Worm (Caenorhabditis elegans): ENCODE results near the gene alkb-7.
"Not testable (repeated sequence)": the region's sequence is repeated elsewhere in the genome, so short reads cannot be mapped to it uniquely, and the experiment has no call there.

The alkb-7 gene

ce11 chrII:12764476-12764875 is 23.5 kb downstream of the alkb-7 start:
- TF ChIP-seq lin-15B (tag; optimal IDR thresholded peaks at IDR 0.05) (no peak), tbx-2 (tag; optimal IDR thresholded peaks at IDR 0.05) (no peak), snu-23 (GFP tag; optimal IDR thresholded peaks at IDR 0.05) (no peak), pax-3 (tag; optimal IDR thresholded peaks at IDR 0.05) (no peak), lin-39 (tag; optimal IDR thresholded peaks at IDR 0.05) (no peak), zip-4 (GFP tag; optimal IDR thresholded peaks at IDR 0.05) (no peak), pqm-1 (tag; optimal IDR thresholded peaks at IDR 0.05) (no peak)

ce11 chrII:12760497-12760896 is 27.5 kb downstream of the alkb-7 start, which contains the start of gene cnp-2:
cnp-2 (plus strand) TSS chrII:12760797.
- TF ChIP-seq tlp-1 (tag; optimal IDR thresholded peaks at IDR 0.05) (no peak), ztf-4 (tag; optimal IDR thresholded peaks at IDR 0.05) (no peak), pag-3 (tag; optimal IDR thresholded peaks at IDR 0.05; ENCODE audit: borderline replicate concordance, insufficient read depth) (no peak), ets-5 (GFP tag; IDR thresholded peaks at IDR 0.05) (no peak), fkh-4 (tag; optimal IDR thresholded peaks at IDR 0.05; ENCODE audit: borderline replicate concordance) (no peak), dsc-1 (tag; optimal IDR thresholded peaks at IDR 0.05) (no peak), ceh-88 (GFP tag; IDR thresholded peaks at IDR 0.05) (no peak), mdl-1 (tag; optimal IDR thresholded peaks at IDR 0.05) (no peak), jun-1 (tag; optimal IDR thresholded peaks at IDR 0.05) (no peak), nhr-90 (tag; optimal IDR thresholded peaks at IDR 0.05; ENCODE audit: poor library complexity) (no peak), nhr-20 (tag; optimal IDR thresholded peaks at IDR 0.05) (no peak), swsn-7 (tag; optimal IDR thresholded peaks at IDR 0.05) (no peak), egl-13 (tag; optimal IDR thresholded peaks at IDR 0.05) (no peak), sptf-1 (tag; optimal IDR thresholded peaks at IDR 0.05) (no peak), ceh-63 (GFP tag; optimal IDR thresholded peaks at IDR 0.05) (no peak), Y116A8C.19 (tag; optimal IDR thresholded peaks at IDR 0.05; ENCODE audit: borderline replicate concordance) (no peak), mab-9 (GFP tag; IDR thresholded peaks at IDR 0.05) (no peak), F16B12.6 (tag; optimal IDR thresholded peaks at IDR 0.05) (no peak), dpl-1 (GFP tag; optimal IDR thresholded peaks at IDR 0.05) (no peak)

ce11 chrII:12756180-12756579 is 31.8 kb downstream of the alkb-7 start, which contains the start of the genes Y46G5A.7 and Y46G5A.8:
Y46G5A.7 (minus strand) TSS chrII:12756332.
Y46G5A.8 (plus strand) TSS chrII:12756338.
- TF ChIP-seq ztf-4 (tag; optimal IDR thresholded peaks at IDR 0.05), result no peak
- TF ChIP-seq nhr-84 (tag; optimal IDR thresholded peaks at IDR 0.05), result no peak
- no peak for TF ChIP-seq C04F5.9 (tag; optimal IDR thresholded peaks at IDR 0.05)
- TF ChIP-seq fkh-10 (GFP tag; optimal IDR thresholded peaks at IDR 0.05), result no peak
- no peak for TF ChIP-seq ets-5 (GFP tag; IDR thresholded peaks at IDR 0.05)

DNA sequence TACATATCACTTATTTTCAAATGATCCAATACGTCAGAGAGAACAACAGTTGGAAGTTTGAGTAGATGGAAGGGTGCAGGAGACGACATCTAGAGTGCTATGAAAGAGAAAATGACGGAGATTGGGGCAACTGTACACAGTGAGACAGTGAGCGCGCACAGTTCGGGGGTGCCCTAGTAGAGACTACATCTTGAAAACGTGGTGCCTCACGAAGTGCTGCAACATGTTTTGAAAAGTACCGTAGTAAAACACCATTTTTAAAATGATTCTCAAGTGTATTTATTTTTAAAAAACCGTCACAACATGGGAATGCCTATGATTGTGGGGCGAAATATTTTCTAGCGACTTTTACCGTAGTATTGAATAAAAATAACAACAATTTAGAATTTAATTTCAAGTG is 34.2 kb downstream of the alkb-7 start, which contains the start of gene Y46G5A.39:
Gene Y46G5A.39 (minus strand): TSS at position 101 of the 400 bp plus-strand sequence.
- TF ChIP-seq nhr-237, ceh-90, nhr-11 (tag; optimal IDR thresholded peaks at IDR 0.05): not testable (repeated sequence)

DNA sequence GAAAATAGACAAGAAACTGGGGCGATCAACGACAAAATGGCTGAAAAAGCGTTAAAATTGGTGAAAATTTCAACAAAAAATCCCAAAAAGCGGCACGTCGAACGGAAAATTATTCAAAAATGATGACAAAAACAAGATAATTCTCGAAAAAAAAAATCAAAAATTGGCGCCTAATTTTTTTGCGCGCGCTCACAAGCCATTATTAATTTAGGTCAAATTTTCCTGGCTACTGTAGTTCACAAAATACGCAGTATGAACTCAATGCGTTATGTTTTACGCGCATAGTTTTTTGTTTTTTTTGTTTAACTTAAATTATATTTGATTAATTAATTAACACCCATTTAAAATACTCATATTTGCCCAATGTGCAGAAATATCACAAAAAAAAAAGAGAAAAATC is 48.6 kb downstream of the alkb-7 start:
- TF ChIP-seq ama-1 (optimal IDR thresholded peaks at IDR 0.05) (no peak), elt-3 (tag; optimal IDR thresholded peaks at IDR 0.05) (no peak), fkh-4 (tag; optimal IDR thresholded peaks at IDR 0.05; ENCODE audit: borderline replicate concordance) (no peak), mdl-1 (tag; optimal IDR thresholded peaks at IDR 0.05) (no peak), nhr-28 (tag; optimal IDR thresholded peaks at IDR 0.05) (no peak), ets-5 (GFP tag; IDR thresholded peaks at IDR 0.05) (no peak), nhr-76 (tag; optimal IDR thresholded peaks at IDR 0.05) (no peak), hlh-17 (GFP tag; optimal IDR thresholded peaks at IDR 0.05; ENCODE audit: borderline replicate concordance) (no peak), fos-1 (tag; optimal IDR thresholded peaks at IDR 0.05) (no peak), Y116A8C.19 (tag; optimal IDR thresholded peaks at IDR 0.05; ENCODE audit: borderline replicate concordance) (no peak), dsc-1 (tag; optimal IDR thresholded peaks at IDR 0.05) (no peak), nhr-71 (tag; optimal IDR thresholded peaks at IDR 0.05) (no peak), efl-3 (GFP tag; optimal IDR thresholded peaks at IDR 0.05) (no peak), snpc-4 (tag; optimal IDR thresholded peaks at IDR 0.05) (no peak)
